Fruit fly (Drosophila melanogaster): ENCODE measurements around the gene CG16890.

CG16890 gene

dm6 chr2L:13833058-13833457 lies 48.9 kb upstream of the CG16890 start, which contains the start of the genes GatC, PolG2 and Polr2C (continued):
- TF ChIP-seq CG15011 (GFP tag; optimal IDR thresholded peaks at IDR 0.05) (no peak), tgo (GFP tag; IDR thresholded peaks at IDR 0.05) (peak; percentile 38; the same call in 1 of the 3 replicates), Ets65A (GFP tag) (peak; percentile 34), az2 (GFP tag; optimal IDR thresholded peaks at IDR 0.05) (no peak), slp2 (GFP tag; optimal IDR thresholded peaks at IDR 0.05) (no peak), dimm (GFP tag; IDR thresholded peaks at IDR 0.05) (no peak), CG17361 (GFP tag; IDR thresholded peaks at IDR 0.05) (no peak), cg (GFP tag; optimal IDR thresholded peaks at IDR 0.05) (no peak), disco-r (GFP tag; optimal IDR thresholded peaks at IDR 0.05) (no peak), CG30403 (GFP tag; optimal IDR thresholded peaks at IDR 0.05) (peak; percentile 55), CG18262 (tag; optimal IDR thresholded peaks at IDR 0.05) (no peak), CG7928 (GFP tag; optimal IDR thresholded peaks at IDR 0.05) (peak; percentile 76), Pdp1 (GFP tag; optimal IDR thresholded peaks at IDR 0.05) (peak in 1 of 2 experiments; percentile 34), fd96Cb (tag; optimal IDR thresholded peaks at IDR 0.05) (no peak), Sin3A (optimal IDR thresholded peaks at IDR 0.05) (peak; percentile 77), twi (tag; optimal IDR thresholded peaks at IDR 0.05) (peak; percentile 34), tio (GFP tag; optimal IDR thresholded peaks at IDR 0.05) (no peak), lilli (GFP tag; optimal IDR thresholded peaks at IDR 0.05) (peak; percentile 62), dmrt11E (tag; optimal IDR thresholded peaks at IDR 0.05) (peak; percentile 22), Hmx (GFP tag; optimal IDR thresholded peaks at IDR 0.05) (no peak), Xbp1 (GFP tag; optimal IDR thresholded peaks at IDR 0.05) (peak; percentile 31), pnt (GFP tag; optimal IDR thresholded peaks at IDR 0.05) (peak; percentile 11), CG14667 (GFP tag; IDR thresholded peaks at IDR 0.05) (no peak), CG34376 (GFP tag; optimal IDR thresholded peaks at IDR 0.05) (no peak), prd (optimal IDR thresholded peaks at IDR 0.05) (no peak), prd (GFP tag; IDR thresholded peaks at IDR 0.05) (peak; percentile 47; the same call in 2 of the 3 replicates), CG15601 (tag; optimal IDR thresholded peaks at IDR 0.05) (peak; percentile 35), NfI (GFP tag; optimal IDR thresholded peaks at IDR 0.05) (peak; percentile 60), tna (GFP tag; IDR thresholded peaks at IDR 0.05; ENCODE audit: partially characterized antibody) (peak; percentile 90), fd64A (GFP tag; optimal IDR thresholded peaks at IDR 0.05) (no peak), NC2β (GFP tag; optimal IDR thresholded peaks at IDR 0.05) (peak; percentile 33), CG11695 (GFP tag; IDR thresholded peaks at IDR 0.05) (no peak), CG10654 (GFP tag; optimal IDR thresholded peaks at IDR 0.05) (no peak), Doc2 (GFP tag; IDR thresholded peaks at IDR 0.05) (no peak), CG17802 (tag; optimal IDR thresholded peaks at IDR 0.05) (peak; percentile 37), h (optimal IDR thresholded peaks at IDR 0.05) (no peak), CG9437 (GFP tag; optimal IDR thresholded peaks at IDR 0.05) (no peak), CG31365 (tag; optimal IDR thresholded peaks at IDR 0.05) (no peak), Bdp1 (GFP tag; optimal IDR thresholded peaks at IDR 0.05) (peak; percentile 28), hth (optimal IDR thresholded peaks at IDR 0.05) (no peak), D19A (tag; optimal IDR thresholded peaks at IDR 0.05) (no peak), ttk (GFP tag; IDR thresholded peaks at IDR 0.05) (peak; percentile 10; the same call in 1 of the 2 replicates), Optix (GFP tag; IDR thresholded peaks at IDR 0.05) (no peak), CG13424 (tag; optimal IDR thresholded peaks at IDR 0.05) (peak; percentile 43), Dip2 (GFP tag; IDR thresholded peaks at IDR 0.05) (no peak), tap (tag; optimal IDR thresholded peaks at IDR 0.05) (no peak), CG6765 (GFP tag; optimal IDR thresholded peaks at IDR 0.05) (no peak), inv (GFP tag; IDR thresholded peaks at IDR 0.05; ENCODE audit: partially characterized antibody) (peak; percentile 72), tx (GFP tag; optimal IDR thresholded peaks at IDR 0.05) (peak; percentile 23), ase (GFP tag; IDR thresholded peaks at IDR 0.05) (no peak), Gsc (GFP tag; IDR thresholded peaks at IDR 0.05) (no peak), pzg (GFP tag; optimal IDR thresholded peaks at IDR 0.05) (peak; percentile 72), sna (GFP tag; IDR thresholded peaks at IDR 0.05; ENCODE audit: partially characterized antibody) (peak; percentile 81)
